Fruit fly (Drosophila melanogaster): ENCODE data around the gene CG12605.
A peak's percentile ranks its signal among the peaks of the same experiment; 100 is the strongest.

The CG12605 gene

dm6 chr3L:3932742-3933289 is 31.8 kb downstream of the CG12605 start (continued):
- TF ChIP-seq CG18619 (GFP tag; optimal IDR thresholded peaks at IDR 0.05) (peak; percentile 16), CG32772 (GFP tag; IDR thresholded peaks at IDR 0.05) (no peak), CG12155 (GFP tag; optimal IDR thresholded peaks at IDR 0.05) (no peak), Sin3A (optimal IDR thresholded peaks at IDR 0.05) (no peak), her (GFP tag; optimal IDR thresholded peaks at IDR 0.05) (no peak), tll (GFP tag; optimal IDR thresholded peaks at IDR 0.05) (no peak), CG7745 (tag; optimal IDR thresholded peaks at IDR 0.05) (no peak), bcd (GFP tag; optimal IDR thresholded peaks at IDR 0.05) (no peak), ssp (GFP tag; IDR thresholded peaks at IDR 0.05) (no peak), CG11696 (GFP tag; IDR thresholded peaks at IDR 0.05) (no peak), gro (GFP tag; optimal IDR thresholded peaks at IDR 0.05) (no peak), CkIIα-i1 (GFP tag; IDR thresholded peaks at IDR 0.05) (no peak), grn (GFP tag; optimal IDR thresholded peaks at IDR 0.05) (no peak), ap (GFP tag; IDR thresholded peaks at IDR 0.05) (no peak), CG15696 (tag; optimal IDR thresholded peaks at IDR 0.05) (no peak), B-H2 (GFP tag; optimal IDR thresholded peaks at IDR 0.05) (peak; percentile 15), gfzf (GFP tag; optimal IDR thresholded peaks at IDR 0.05) (no peak), Bgb (GFP tag; IDR thresholded peaks at IDR 0.05; ENCODE audit: partially characterized antibody) (no peak), CG6791 (GFP tag; IDR thresholded peaks at IDR 0.05; ENCODE audit: partially characterized antibody) (no peak), oc (tag; optimal IDR thresholded peaks at IDR 0.05) (no peak), dmrt11E (tag; optimal IDR thresholded peaks at IDR 0.05) (no peak), Rfx (GFP tag; IDR thresholded peaks at IDR 0.05) (no peak; the same call in 1 of the 2 replicates), bbx (GFP tag; IDR thresholded peaks at IDR 0.05; ENCODE audit: partially characterized antibody) (no peak), CG1603 (tag; optimal IDR thresholded peaks at IDR 0.05) (no peak), Pdp1 (GFP tag; optimal IDR thresholded peaks at IDR 0.05) (no peak), Hand (GFP tag; optimal IDR thresholded peaks at IDR 0.05) (peak; percentile 33), br (optimal IDR thresholded peaks at IDR 0.05) (no peak), CG13624 (GFP tag; optimal IDR thresholded peaks at IDR 0.05) (no peak), corto (GFP tag; optimal IDR thresholded peaks at IDR 0.05) (no peak), hbn (GFP tag; IDR thresholded peaks at IDR 0.05; ENCODE audit: partially characterized antibody) (no peak), CG8765 (GFP tag; IDR thresholded peaks at IDR 0.05) (no peak), trem (tag; optimal IDR thresholded peaks at IDR 0.05) (no peak), CG10654 (GFP tag; optimal IDR thresholded peaks at IDR 0.05) (no peak), CG32532 (GFP tag; IDR thresholded peaks at IDR 0.05) (no peak), seq (GFP tag; IDR thresholded peaks at IDR 0.05) (no peak), Dek (tag; optimal IDR thresholded peaks at IDR 0.05) (no peak), HmgD (GFP tag; optimal IDR thresholded peaks at IDR 0.05) (no peak), CG2678 (tag; optimal IDR thresholded peaks at IDR 0.05) (peak; percentile 64), CG9727 (GFP tag; optimal IDR thresholded peaks at IDR 0.05) (no peak), CG32767 (GFP tag; IDR thresholded peaks at IDR 0.05) (no peak), Hr3 (GFP tag; optimal IDR thresholded peaks at IDR 0.05) (no peak), CG8924 (tag; optimal IDR thresholded peaks at IDR 0.05) (peak; percentile 8), Mrtf (GFP tag; IDR thresholded peaks at IDR 0.05) (no peak), CG11093 (GFP tag; IDR thresholded peaks at IDR 0.05) (no peak), Hmx (GFP tag; optimal IDR thresholded peaks at IDR 0.05) (no peak), slou (GFP tag; optimal IDR thresholded peaks at IDR 0.05) (no peak), Sry-δ (GFP tag; optimal IDR thresholded peaks at IDR 0.05) (no peak), CG11247 (GFP tag; IDR thresholded peaks at IDR 0.05) (no peak), CG2875 (GFP tag; optimal IDR thresholded peaks at IDR 0.05) (no peak), org-1 (GFP tag; optimal IDR thresholded peaks at IDR 0.05) (no peak), jigr1 (GFP tag; IDR thresholded peaks at IDR 0.05) (no peak), Dll (GFP tag; IDR thresholded peaks at IDR 0.05; ENCODE audit: partially characterized antibody) (no peak)
